Fruit fly (Drosophila melanogaster): ENCODE measurements around the gene ssp3.

DNA sequence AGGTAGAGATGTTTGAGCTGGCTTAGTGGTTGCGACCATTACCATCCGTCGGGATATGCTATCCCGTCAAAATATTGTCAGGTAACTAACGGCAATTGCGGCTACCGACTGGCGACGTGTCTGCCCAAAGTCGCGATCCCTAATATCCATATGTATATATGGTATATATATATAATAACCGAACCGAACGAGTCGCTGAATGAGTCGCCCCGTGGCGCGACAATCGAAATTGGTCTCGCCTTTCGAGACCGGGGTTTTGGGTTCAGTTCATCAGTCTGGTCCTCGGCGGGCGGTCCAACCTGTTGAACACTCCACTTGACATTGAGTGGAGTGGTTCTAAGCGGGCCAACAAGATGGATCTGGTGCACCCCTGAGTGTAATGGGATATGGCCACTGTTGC, 68.5 kb downstream of the ssp3 start:
- no peak for TF ChIP-seq CG11617 (GFP tag; optimal IDR thresholded peaks at IDR 0.05)
- TF ChIP-seq toe (GFP tag; optimal IDR thresholded peaks at IDR 0.05), result no peak
- no peak for TF ChIP-seq CG7101 (tag; optimal IDR thresholded peaks at IDR 0.05)
- TF ChIP-seq Hr96 (GFP tag; optimal IDR thresholded peaks at IDR 0.05), result no peak
- TF ChIP-seq pad (GFP tag; optimal IDR thresholded peaks at IDR 0.05), result no peak
- no peak for TF ChIP-seq bab1 (GFP tag; optimal IDR thresholded peaks at IDR 0.05)
- no peak for TF ChIP-seq Mnt (GFP tag; optimal IDR thresholded peaks at IDR 0.05)
- TF ChIP-seq cic (GFP tag; optimal IDR thresholded peaks at IDR 0.05), result no peak
- no peak for TF ChIP-seq tj (GFP tag; optimal IDR thresholded peaks at IDR 0.05)
- TF ChIP-seq CG7045 (GFP tag; optimal IDR thresholded peaks at IDR 0.05), result no peak
- TF ChIP-seq CG33017 (tag; optimal IDR thresholded peaks at IDR 0.05), result no peak
